Fruit fly (Drosophila melanogaster): Measurements from ENCODE around the gene raskol.
A peak's percentile ranks its signal among the peaks of the same experiment; 100 is the strongest.

The raskol gene

DNA sequence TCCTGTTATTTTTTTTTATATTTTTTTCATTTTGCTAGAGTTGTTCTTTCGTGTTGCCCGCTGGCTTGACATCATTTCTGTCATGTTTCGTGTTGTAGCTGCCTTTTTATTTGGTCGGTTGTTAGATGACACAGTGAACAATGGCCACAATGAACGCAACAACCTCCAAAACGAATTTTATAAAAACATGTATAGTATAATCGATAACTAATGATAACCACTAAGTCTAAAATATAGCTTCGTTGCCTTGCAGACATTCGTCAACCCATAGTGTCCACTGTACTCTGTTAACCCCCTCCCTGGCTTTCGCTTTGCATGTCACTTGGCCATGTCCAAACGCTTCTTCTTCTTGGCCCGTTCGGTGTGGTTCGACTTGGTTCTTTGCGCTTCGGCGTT is 3.8 kb downstream of the raskol start (continued):
- TF ChIP-seq trem (tag; optimal IDR thresholded peaks at IDR 0.05): peak; percentile 25
- TF ChIP-seq CG17612 (GFP tag; IDR thresholded peaks at IDR 0.05): peak; percentile 51
- TF ChIP-seq Med (GFP tag): peak; percentile 97
- peak; percentile 54 for TF ChIP-seq CG1529 (GFP tag; optimal IDR thresholded peaks at IDR 0.05)
- TF ChIP-seq CG4404 (GFP tag; IDR thresholded peaks at IDR 0.05): peak; percentile 31; the same call in 1 of the 2 replicates
- TF ChIP-seq ewg (GFP tag; optimal IDR thresholded peaks at IDR 0.05): peak; percentile 34
- TF ChIP-seq CG32772 (GFP tag; IDR thresholded peaks at IDR 0.05): peak; percentile 79
- TF ChIP-seq CG5953 (GFP tag; IDR thresholded peaks at IDR 0.05): peak; percentile 56; the same call in 1 of the 2 replicates
- TF ChIP-seq CG10565 (GFP tag; optimal IDR thresholded peaks at IDR 0.05): no peak
- TF ChIP-seq CG1832 (GFP tag; optimal IDR thresholded peaks at IDR 0.05): no peak
- no peak for TF ChIP-seq Hr78 (GFP tag; optimal IDR thresholded peaks at IDR 0.05)
- TF ChIP-seq Sox102F (GFP tag; optimal IDR thresholded peaks at IDR 0.05): peak; percentile 72
- no peak for TF ChIP-seq lov (optimal IDR thresholded peaks at IDR 0.05)
- TF ChIP-seq lov (GFP tag; IDR thresholded peaks at IDR 0.05): 0 out of 3 replicates have a peak, but pooled peaks have one; percentile 36
- TF ChIP-seq bbx (GFP tag; IDR thresholded peaks at IDR 0.05; ENCODE audit: partially characterized antibody): no peak
- peak; percentile 58 for TF ChIP-seq CG10979 (tag; optimal IDR thresholded peaks at IDR 0.05)
- TF ChIP-seq Dad (GFP tag; optimal IDR thresholded peaks at IDR 0.05): peak; percentile 53
- TF ChIP-seq CG34422 (GFP tag; IDR thresholded peaks at IDR 0.05): peak; percentile 84
- TF ChIP-seq tio (GFP tag; optimal IDR thresholded peaks at IDR 0.05): no peak
- peak; percentile 50 for TF ChIP-seq phol (tag; optimal IDR thresholded peaks at IDR 0.05)
- no peak for TF ChIP-seq CG8290 (GFP tag; optimal IDR thresholded peaks at IDR 0.05)
- TF ChIP-seq CG8290 (tag; optimal IDR thresholded peaks at IDR 0.05): peak in 1 of 2 experiments; percentile 90
- TF ChIP-seq gro (GFP tag; optimal IDR thresholded peaks at IDR 0.05): peak; percentile 71
- TF ChIP-seq dan (GFP tag; IDR thresholded peaks at IDR 0.05): peak; percentile 57
- TF ChIP-seq CG7839 (tag; optimal IDR thresholded peaks at IDR 0.05): peak; percentile 69
- no peak for TF ChIP-seq Doc3 (GFP tag; IDR thresholded peaks at IDR 0.05; ENCODE audit: partially characterized antibody)
- peak; percentile 67 for TF ChIP-seq NfI (GFP tag; optimal IDR thresholded peaks at IDR 0.05)
- no peak for TF ChIP-seq sna (GFP tag; IDR thresholded peaks at IDR 0.05; ENCODE audit: partially characterized antibody)
- TF ChIP-seq sima (GFP tag; optimal IDR thresholded peaks at IDR 0.05): peak; percentile 31
- no peak for TF ChIP-seq CG3995 (GFP tag; optimal IDR thresholded peaks at IDR 0.05)
- TF ChIP-seq fd102C (GFP tag; optimal IDR thresholded peaks at IDR 0.05): no peak
- peak; percentile 78 for TF ChIP-seq H2.0 (GFP tag; IDR thresholded peaks at IDR 0.05)
- peak; percentile 49 for TF ChIP-seq ab (GFP tag; optimal IDR thresholded peaks at IDR 0.05)
- no peak for TF ChIP-seq pan (optimal IDR thresholded peaks at IDR 0.05)
- peak in 1 of 2 experiments; percentile 81 for TF ChIP-seq pan (GFP tag; optimal IDR thresholded peaks at IDR 0.05 in 1 of 2, IDR thresholded peaks at IDR 0.05 in 1 of 2)
- TF ChIP-seq eyg (GFP tag; optimal IDR thresholded peaks at IDR 0.05): no peak
- TF ChIP-seq Dp (GFP tag; optimal IDR thresholded peaks at IDR 0.05): no peak
- peak; percentile 78 for TF ChIP-seq CG7357 (GFP tag; IDR thresholded peaks at IDR 0.05)
- TF ChIP-seq CG5180 (GFP tag; optimal IDR thresholded peaks at IDR 0.05): no peak
- TF ChIP-seq zen2 (GFP tag; IDR thresholded peaks at IDR 0.05; ENCODE audit: partially characterized antibody): no peak
- TF ChIP-seq CG18262 (tag; optimal IDR thresholded peaks at IDR 0.05): peak; percentile 65
- TF ChIP-seq Hey (tag; optimal IDR thresholded peaks at IDR 0.05): no peak
- TF ChIP-seq pho (GFP tag; optimal IDR thresholded peaks at IDR 0.05): peak; percentile 30
- peak; percentile 42 for TF ChIP-seq CG6813 (GFP tag; optimal IDR thresholded peaks at IDR 0.05)
- TF ChIP-seq fd96Cb (tag; optimal IDR thresholded peaks at IDR 0.05): peak; percentile 70
- peak; percentile 47 for TF ChIP-seq slp2 (GFP tag; optimal IDR thresholded peaks at IDR 0.05)
- TF ChIP-seq CG12219 (GFP tag; optimal IDR thresholded peaks at IDR 0.05): peak; percentile 70
- no peak for TF ChIP-seq grn (GFP tag; optimal IDR thresholded peaks at IDR 0.05)
- TF ChIP-seq ttk (GFP tag; IDR thresholded peaks at IDR 0.05): peak; percentile 82
- peak; percentile 32 for TF ChIP-seq fu2 (GFP tag; optimal IDR thresholded peaks at IDR 0.05)
- peak; percentile 62 for TF ChIP-seq maf-S (GFP tag; optimal IDR thresholded peaks at IDR 0.05)
